Worm (Caenorhabditis elegans): ENCODE results near the gene ida-1.

ida-1 gene

DNA sequence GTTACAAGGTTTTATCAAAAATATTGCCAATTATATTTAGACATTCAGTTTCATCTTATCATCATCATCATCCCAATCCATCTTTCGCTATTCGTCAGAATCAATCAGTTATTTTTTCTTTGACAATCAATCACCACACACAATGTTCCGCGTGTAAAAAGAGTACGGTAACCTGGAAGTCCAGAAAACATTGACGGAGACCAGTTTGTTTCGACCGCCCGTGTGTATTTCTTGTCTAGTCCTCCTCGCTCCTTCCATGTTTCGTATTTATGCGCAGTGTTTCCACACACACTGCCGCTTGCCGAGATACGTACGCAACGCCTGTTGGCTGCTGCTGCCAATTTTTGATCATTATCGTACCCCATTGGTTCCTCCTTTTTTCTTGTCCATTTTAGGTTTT is 44.7 kb upstream of the ida-1 start (continued):
- TF ChIP-seq pha-4 (tag; optimal IDR thresholded peaks at IDR 0.05): no peak
- no peak for TF ChIP-seq nhr-67 (tag; optimal IDR thresholded peaks at IDR 0.05)
- no peak for TF ChIP-seq elt-1 (tag; optimal IDR thresholded peaks at IDR 0.05)
- TF ChIP-seq eor-1 (tag; optimal IDR thresholded peaks at IDR 0.05): no peak

DNA sequence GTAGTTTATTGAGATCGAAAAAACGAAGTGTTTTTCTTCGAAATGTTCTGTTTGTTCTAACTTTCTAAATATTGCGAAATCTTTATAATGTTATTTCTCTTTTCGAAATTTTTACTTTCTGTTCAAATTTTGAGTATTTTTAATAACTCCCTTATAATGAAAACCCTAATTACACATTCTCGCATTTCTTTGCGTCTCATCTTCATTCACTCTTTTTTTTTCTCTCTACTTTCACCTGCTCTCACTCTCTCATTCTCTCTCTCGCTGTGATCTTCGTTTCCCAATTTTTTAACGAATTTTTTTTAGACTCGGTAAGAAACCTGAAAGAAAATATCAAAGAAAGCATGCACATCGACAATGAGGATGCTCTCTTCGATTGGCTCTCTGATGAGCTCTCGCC is 44.1 kb upstream of the ida-1 start, which contains the start of gene rbm-26:
Gene rbm-26, plus strand, starts transcription at position 301 of the 400 bp plus-strand sequence.
- TF ChIP-seq pha-4 (tag; optimal IDR thresholded peaks at IDR 0.05) (peak; percentile 8), lin-39 (tag; optimal IDR thresholded peaks at IDR 0.05) (no peak), elt-3 (tag; optimal IDR thresholded peaks at IDR 0.05) (no peak), nfya-1 (tag; optimal IDR thresholded peaks at IDR 0.05; ENCODE audit: insufficient read depth) (no peak), zag-1 (tag; optimal IDR thresholded peaks at IDR 0.05) (no peak), ztf-4 (tag; optimal IDR thresholded peaks at IDR 0.05) (no peak)

DNA sequence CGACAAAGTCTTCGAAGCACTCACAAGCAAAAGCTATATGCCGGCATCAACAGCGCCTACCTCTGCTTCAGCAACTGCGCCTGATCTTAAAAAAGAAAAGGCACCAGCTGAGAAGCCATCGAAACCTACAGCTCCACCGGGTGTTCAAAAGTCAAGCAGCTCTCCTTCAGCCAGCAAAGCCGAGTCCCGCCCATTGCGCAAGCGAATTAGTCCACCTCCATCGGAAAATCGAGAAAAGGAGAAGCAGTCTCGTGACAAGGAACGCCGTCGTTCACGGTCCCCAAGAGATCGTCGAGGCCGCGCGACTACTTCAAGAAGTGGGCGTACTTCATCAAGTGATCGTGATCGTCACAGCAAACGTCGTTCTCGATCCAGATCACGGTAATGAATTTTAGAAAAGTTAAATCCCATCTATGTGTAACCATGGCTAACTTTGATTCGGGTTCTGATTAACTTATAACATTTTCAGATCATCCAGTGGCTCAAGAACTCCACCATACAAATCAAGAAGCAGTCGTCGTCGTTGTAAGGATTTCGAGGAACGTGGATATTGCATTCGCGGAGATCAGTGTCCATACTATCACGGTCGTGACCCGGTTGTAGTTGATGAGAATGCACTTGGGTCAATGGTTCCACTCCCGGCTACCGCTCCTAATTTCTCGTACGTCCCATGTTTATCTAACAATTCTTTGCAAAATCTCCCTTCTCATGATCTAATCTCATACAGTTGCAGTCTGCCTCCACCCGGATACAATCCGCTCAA is 43.3 kb upstream of the ida-1 start:
- TF ChIP-seq elt-2 (tag; optimal IDR thresholded peaks at IDR 0.05): no peak
- TF ChIP-seq unc-62 (GFP tag; optimal IDR thresholded peaks at IDR 0.05): no peak
- TF ChIP-seq nhr-25 (tag; optimal IDR thresholded peaks at IDR 0.05): no peak
- TF ChIP-seq ceh-82 (tag; optimal IDR thresholded peaks at IDR 0.05): no peak
- TF ChIP-seq nhr-12 (tag; optimal IDR thresholded peaks at IDR 0.05): no peak
- TF ChIP-seq pha-4 (tag; optimal IDR thresholded peaks at IDR 0.05): no peak
- no peak for TF ChIP-seq ceh-28 (tag; optimal IDR thresholded peaks at IDR 0.05)
- TF ChIP-seq R02D3.7 (tag; optimal IDR thresholded peaks at IDR 0.05): no peak
- no peak for TF ChIP-seq mdl-1 (tag; optimal IDR thresholded peaks at IDR 0.05)
- no peak for TF ChIP-seq eor-1 (tag; optimal IDR thresholded peaks at IDR 0.05)

DNA sequence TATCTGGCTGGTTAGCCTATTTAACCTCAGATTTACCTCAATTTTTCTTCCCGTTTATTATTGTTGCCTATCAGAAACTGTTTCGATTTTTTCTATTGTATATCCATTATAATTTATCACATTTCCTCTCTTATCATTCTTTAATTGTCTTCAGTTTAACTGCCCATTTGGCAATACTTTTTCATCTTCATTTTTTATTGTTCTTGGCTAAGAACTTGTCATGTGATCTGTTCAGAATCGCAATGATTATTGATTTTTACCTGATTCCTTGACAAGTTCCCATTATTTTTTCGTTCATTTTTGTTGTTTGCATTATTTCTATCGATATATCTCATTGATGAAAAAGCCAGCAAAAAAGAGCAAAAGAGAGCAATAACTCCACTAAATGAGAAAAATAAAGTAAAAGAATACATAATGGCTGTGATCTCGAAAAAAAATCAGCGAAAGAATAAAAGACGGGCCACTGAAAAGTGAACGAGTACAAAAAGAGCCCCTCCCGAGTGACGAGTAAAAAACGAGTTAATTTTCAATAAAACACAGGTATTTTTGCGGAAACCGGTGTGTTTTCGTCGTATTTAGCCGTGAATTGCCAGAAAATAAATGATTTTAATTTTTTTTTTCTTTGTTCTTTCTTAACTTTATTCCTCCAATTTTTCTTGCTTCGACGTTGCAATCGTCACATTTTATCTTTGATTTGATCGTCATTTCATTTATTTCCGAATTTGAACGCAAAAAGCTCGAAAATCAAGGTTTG is 40.9 kb upstream of the ida-1 start, which contains the start of gene arf-1:
Gene arf-1, plus strand, starts transcription at position 657 of the 754 bp plus-strand sequence.
- TF ChIP-seq elt-2 (tag; optimal IDR thresholded peaks at IDR 0.05): peak; percentile 17
- TF ChIP-seq nhr-77 (tag; optimal IDR thresholded peaks at IDR 0.05): peak; percentile 54
- no peak for TF ChIP-seq nhr-25 (tag; optimal IDR thresholded peaks at IDR 0.05)

DNA sequence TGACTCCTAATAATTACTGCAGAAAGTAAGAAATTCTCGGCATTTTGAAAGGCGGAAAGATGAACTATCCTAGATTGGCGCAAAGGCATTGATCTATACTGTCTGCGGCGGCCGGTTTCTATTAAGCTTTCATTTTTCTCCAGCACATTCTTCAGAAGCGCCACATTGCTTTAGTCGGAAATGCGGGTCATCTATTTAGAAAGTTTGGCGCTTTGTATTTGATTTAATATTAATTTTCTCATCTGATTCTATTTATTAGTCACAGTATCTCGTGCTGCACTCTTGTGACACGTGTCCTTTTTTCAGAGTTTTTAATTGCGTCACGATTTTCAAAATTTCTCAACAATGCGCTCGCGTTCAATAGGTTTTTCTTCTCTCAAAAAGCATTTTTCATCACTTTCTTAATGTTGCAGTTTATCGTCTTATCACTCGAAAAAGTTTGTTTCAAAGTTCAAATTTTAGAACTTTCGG is 40.3 kb upstream of the ida-1 start:
- no peak for TF ChIP-seq nhr-76 (tag; optimal IDR thresholded peaks at IDR 0.05)
- peak; percentile 76 for TF ChIP-seq nhr-43 (tag; optimal IDR thresholded peaks at IDR 0.05; ENCODE audit: poor library complexity, severe bottlenecking)
- TF ChIP-seq ztf-4 (tag; optimal IDR thresholded peaks at IDR 0.05): peak; percentile 55
- TF ChIP-seq ceh-28 (tag; optimal IDR thresholded peaks at IDR 0.05): no peak
- TF ChIP-seq ama-1 (optimal IDR thresholded peaks at IDR 0.05): peak; percentile 59

DNA sequence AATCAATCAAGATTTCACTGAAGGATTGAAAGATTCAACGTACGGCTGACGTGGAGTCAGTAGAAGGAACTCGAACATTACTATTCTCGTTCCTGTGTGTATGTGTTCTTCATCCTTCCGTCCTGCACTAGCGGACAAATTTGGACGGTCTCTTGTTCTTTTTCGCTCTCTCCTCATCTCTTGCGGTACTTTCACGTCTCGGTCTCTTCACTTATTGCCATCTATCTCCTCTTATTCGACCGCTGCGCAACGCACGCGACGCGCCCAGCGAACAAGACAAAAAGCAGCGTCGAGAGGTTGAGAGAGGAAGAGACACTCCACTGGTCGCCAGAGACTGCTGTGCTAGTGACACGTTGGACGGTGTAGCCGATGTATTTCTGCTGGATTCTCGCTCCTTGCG is 39.9 kb upstream of the ida-1 start:
- no peak for TF ChIP-seq nhr-76 (tag; optimal IDR thresholded peaks at IDR 0.05)
- TF ChIP-seq ztf-4 (tag; optimal IDR thresholded peaks at IDR 0.05): no peak
- peak; percentile 75 for TF ChIP-seq nhr-25 (tag; optimal IDR thresholded peaks at IDR 0.05)
- peak; percentile 32 for TF ChIP-seq mdl-1 (tag; optimal IDR thresholded peaks at IDR 0.05)
- TF ChIP-seq nhr-23 (tag; optimal IDR thresholded peaks at IDR 0.05): peak; percentile 63
- no peak for TF ChIP-seq nhr-11 (tag; optimal IDR thresholded peaks at IDR 0.05)
- TF ChIP-seq pqm-1 (tag; optimal IDR thresholded peaks at IDR 0.05): no peak
- peak; percentile 63 for TF ChIP-seq elt-2 (tag; optimal IDR thresholded peaks at IDR 0.05)
- TF ChIP-seq snpc-4 (tag; optimal IDR thresholded peaks at IDR 0.05): peak; percentile 89
- TF ChIP-seq eor-1 (tag; optimal IDR thresholded peaks at IDR 0.05): no peak
- TF ChIP-seq elt-3 (tag; optimal IDR thresholded peaks at IDR 0.05): peak in 1 of 3 experiments; percentile 26
- TF ChIP-seq nfya-1 (tag; optimal IDR thresholded peaks at IDR 0.05; ENCODE audit: insufficient read depth): peak; percentile 90
- peak; percentile 34 for TF ChIP-seq unc-62 (GFP tag; optimal IDR thresholded peaks at IDR 0.05)
- TF ChIP-seq ceh-28 (tag; optimal IDR thresholded peaks at IDR 0.05): peak; percentile 65
- TF ChIP-seq R02D3.7 (tag; optimal IDR thresholded peaks at IDR 0.05): peak; percentile 29
- peak; percentile 82 for TF ChIP-seq ama-1 (optimal IDR thresholded peaks at IDR 0.05)
- peak; percentile 88 for TF ChIP-seq lin-39 (tag; optimal IDR thresholded peaks at IDR 0.05)
- TF ChIP-seq lin-15B (tag; optimal IDR thresholded peaks at IDR 0.05): peak; percentile 70
- peak; percentile 24 for TF ChIP-seq skn-1 (tag; optimal IDR thresholded peaks at IDR 0.05)
- peak; percentile 88 for TF ChIP-seq hmg-11 (tag; optimal IDR thresholded peaks at IDR 0.05)
- TF ChIP-seq pha-4 (tag; optimal IDR thresholded peaks at IDR 0.05): peak; percentile 78
- peak; percentile 78 for TF ChIP-seq jun-1 (tag; optimal IDR thresholded peaks at IDR 0.05)

All from whole organism, L3 larva.